Fruit fly (Drosophila melanogaster) whole organism, adult: ENCODE measurements around the gene RhoGAP71E.

Experiments
- CG12768 ChIP-seq: fragments of 200-800 bp; sonication (Bioruptor generic); optimal IDR thresholded peaks from 2 replicates; lab custom pipeline; 2017; ENCODE audit warnings: missing biosample characterization, missing genetic modification characterization, mild to moderate bottlenecking, moderate library complexity, missing genetic modification reagents
- CG1620 ChIP-seq: fragments of 200-800 bp; sonication (Bioruptor generic); optimal IDR thresholded peaks from 2 replicates; lab custom pipeline; 2016; ENCODE audit warnings: missing biosample characterization, missing genetic modification characterization
- CG33017 ChIP-seq: fragments of 200-800 bp; sonication (Bioruptor generic); optimal IDR thresholded peaks from 2 replicates; lab custom pipeline; 2018; ENCODE audit warnings: missing biosample characterization, mild to moderate bottlenecking, missing genetic modification characterization, moderate library complexity
- cnc ChIP-seq, 2 experiments: fragments of >200 bp; optimal IDR thresholded peaks; 2 replicates each; lab custom pipeline; 2017
- kay ChIP-seq: fragments of 200-800 bp; sonication (Bioruptor generic); peaks from one replicate; lab custom pipeline; 2016; ENCODE audit warnings: missing biosample characterization, missing genetic modification characterization, borderline replicate concordance

DNA sequence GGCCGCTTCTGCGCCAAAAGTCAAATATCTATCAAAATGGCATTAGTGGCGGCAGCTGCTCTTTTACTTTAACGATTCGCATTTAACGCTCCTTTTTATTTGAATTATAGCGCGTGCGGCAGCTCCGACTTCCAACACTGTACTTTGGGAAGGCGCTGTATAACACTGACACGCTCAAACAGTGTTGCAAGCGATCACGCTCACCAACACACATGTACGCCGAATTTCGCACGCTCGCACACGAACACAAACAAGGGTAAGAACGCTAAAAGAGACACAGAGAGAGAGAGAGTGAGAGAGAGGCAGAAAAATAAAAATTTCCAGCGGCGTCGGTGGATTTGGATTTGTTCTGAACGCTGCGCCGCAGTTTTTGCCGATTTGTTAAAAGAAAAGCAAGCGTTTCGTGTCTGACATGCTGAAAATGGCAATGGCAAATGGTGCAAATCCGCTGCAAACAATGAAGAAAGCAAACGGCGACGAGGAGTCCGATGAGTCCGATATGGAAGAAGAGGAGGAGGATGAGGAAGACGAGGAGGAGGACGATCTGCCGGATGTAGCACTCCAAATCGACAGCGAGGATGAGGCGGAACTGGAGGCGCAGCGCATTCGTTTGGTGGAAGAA, 31.1 kb downstream of the RhoGAP71E start, which contains the start of gene Phs:
- no peak for TF ChIP-seq kay
- peak; percentile 97 for TF ChIP-seq CG1620 (GFP tag; lab: Kevin White, UChicago)
- TF ChIP-seq cnc (optimal IDR thresholded peaks at IDR 0.05; lab: Kevin White, UChicago), result no peak
- TF ChIP-seq CG12768 (GFP tag; lab: Kevin White, UChicago), result peak; percentile 86
- TF ChIP-seq CG33017, result peak; percentile 67
